Fruit fly (Drosophila melanogaster) whole organism, prepupa: Measurements from ENCODE around the gene pad.

Experiments
- CG10669 ChIP-seq: fragments of 200-800 bp; sonication (Bioruptor generic); optimal IDR thresholded peaks from 3 replicates; lab custom pipeline; 2018; ENCODE audit warnings: missing biosample characterization, mild to moderate bottlenecking, missing genetic modification characterization, moderate library complexity
- CG15336 ChIP-seq: fragments of 200-800 bp; sonication (Bioruptor generic); IDR thresholded peaks from 2 replicates; pipeline ENCODE4 v1.3.6; 2022; ENCODE audit warnings: missing biosample characterization, missing genetic modification characterization
- CG1621 ChIP-seq: fragments of 200-800 bp; sonication (Bioruptor generic); optimal IDR thresholded peaks from 3 replicates; lab custom pipeline; 2018; ENCODE audit warnings: missing biosample characterization, mild to moderate bottlenecking, missing genetic modification characterization
- CG16779 ChIP-seq: fragments of 200-800 bp; sonication (Bioruptor generic); optimal IDR thresholded peaks from 3 replicates; lab custom pipeline; 2017; ENCODE audit warnings: missing biosample characterization, mild to moderate bottlenecking, missing genetic modification characterization
- CG3032 ChIP-seq: fragments of 200-800 bp; optimal IDR thresholded peaks from 2 replicates; lab custom pipeline; 2019; ENCODE audit warnings: missing biosample characterization, mild to moderate bottlenecking, missing genetic modification characterization, moderate library complexity
- CG31627 ChIP-seq: fragments of 200-800 bp; sonication (Bioruptor generic); optimal IDR thresholded peaks from 3 replicates; lab custom pipeline; 2016; ENCODE audit warnings: missing biosample characterization, missing genetic modification characterization
- CG34406 ChIP-seq: fragments of 200-800 bp; sonication (Bioruptor generic); optimal IDR thresholded peaks from 3 replicates; lab custom pipeline; 2016; ENCODE audit warnings: missing biosample characterization, missing genetic modification characterization
- CG4318 ChIP-seq: fragments of 200-800 bp; sonication (Bioruptor generic); optimal IDR thresholded peaks from 3 replicates; lab custom pipeline; 2017; ENCODE audit warnings: missing biosample characterization, mild to moderate bottlenecking, missing genetic modification characterization
- CG6163 ChIP-seq: fragments of 200-800 bp; sonication (Bioruptor generic); IDR thresholded peaks from 3 replicates; pipeline ENCODE4 v1.3.6; 2022; ENCODE audit warnings: missing biosample characterization, missing genetic modification characterization
- CG9139 ChIP-seq: fragments of 200-800 bp; sonication (Bioruptor generic); optimal IDR thresholded peaks from 3 replicates; lab custom pipeline; 2017; ENCODE audit warnings: missing biosample characterization, mild to moderate bottlenecking, missing genetic modification characterization
- Eip75B ChIP-seq: fragments of 200-800 bp; sonication (Bioruptor generic); optimal IDR thresholded peaks from 3 replicates; lab custom pipeline; 2016; ENCODE audit warnings: missing biosample characterization, missing genetic modification characterization
- Ets21C ChIP-seq: fragments of 200-800 bp; sonication (Bioruptor generic); optimal IDR thresholded peaks from 3 replicates; lab custom pipeline; 2016; ENCODE audit warnings: missing biosample characterization, missing genetic modification characterization
- Gug ChIP-seq: fragments of 200-800 bp; sonication (Bioruptor generic); IDR thresholded peaks from 2 replicates; pipeline ENCODE4 v1.3.6; 2022; ENCODE audit warnings: missing biosample characterization, missing genetic modification characterization
- Hr39 ChIP-seq: fragments of 200-800 bp; sonication (Bioruptor generic); optimal IDR thresholded peaks from 2 replicates; lab custom pipeline; 2016; ENCODE audit warnings: missing biosample characterization, missing genetic modification characterization
- Hr4 ChIP-seq: fragments of 200-800 bp; sonication (Bioruptor generic); optimal IDR thresholded peaks from 3 replicates; lab custom pipeline; 2016; ENCODE audit warnings: missing biosample characterization, missing genetic modification characterization
- Sox14 ChIP-seq: fragments of 200-800 bp; sonication (Bioruptor generic); optimal IDR thresholded peaks from 3 replicates; lab custom pipeline; 2016; ENCODE audit warnings: missing biosample characterization, missing genetic modification characterization
- achi ChIP-seq: fragments of 200-800 bp; sonication (Bioruptor generic); optimal IDR thresholded peaks from 3 replicates; lab custom pipeline; 2016; ENCODE audit warnings: missing biosample characterization, missing genetic modification characterization
- dsx ChIP-seq: fragments of 200-800 bp; optimal IDR thresholded peaks from 3 replicates; lab custom pipeline; 2019; ENCODE audit warnings: missing biosample characterization, mild to moderate bottlenecking, missing genetic modification characterization, moderate library complexity; ENCODE audit not compliant: poor library complexity, severe bottlenecking
- fkh ChIP-seq: fragments of 200-800 bp; sonication (Bioruptor generic); optimal IDR thresholded peaks from 3 replicates; lab custom pipeline; 2017; ENCODE audit warnings: missing biosample characterization, mild to moderate bottlenecking, missing genetic modification characterization, moderate library complexity
- lz ChIP-seq: fragments of 200-800 bp; sonication (Bioruptor generic); optimal IDR thresholded peaks from 3 replicates; lab custom pipeline; 2016; ENCODE audit warnings: missing biosample characterization, missing genetic modification characterization
- ss ChIP-seq, 2 experiments: fragments of 200-800 bp; sonication (Bioruptor generic); optimal IDR thresholded peaks; 2 replicates in 1 of 2; 3 replicates in 1 of 2; lab custom pipeline; 2017 to 2018; ENCODE audit warnings: mild to moderate bottlenecking in 2 of 2, missing biosample characterization in 2 of 2, missing genetic modification characterization in 2 of 2, moderate library complexity in 1 of 2
- svp ChIP-seq: fragments of 200-800 bp; sonication (Bioruptor generic); peaks from one replicate; lab custom pipeline; 2016; ENCODE audit warnings: missing biosample characterization, missing genetic modification characterization

pad gene

DNA sequence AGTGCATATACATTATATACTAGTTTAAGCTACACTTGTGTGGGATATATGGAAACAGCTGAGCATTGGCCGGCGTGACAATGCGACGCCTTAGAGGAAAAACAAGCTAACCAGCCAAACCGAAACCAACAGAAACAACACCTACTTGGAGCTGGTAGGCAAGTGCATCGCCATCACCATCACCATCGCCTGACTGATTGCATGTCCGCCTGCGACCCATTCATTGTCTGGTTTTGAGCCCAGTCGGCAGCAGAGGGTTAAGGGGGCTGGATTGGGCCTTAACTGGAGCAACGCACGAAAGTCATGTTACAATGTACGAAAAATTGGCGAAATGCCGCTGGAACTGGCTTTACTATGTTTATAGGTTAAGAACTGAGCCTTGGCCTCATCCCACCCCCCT is 44.9 kb downstream of the pad start:
- TF ChIP-seq CG15336 = no peak
- peak; percentile 17 for TF ChIP-seq dsx
- TF ChIP-seq ss (GFP tag; optimal IDR thresholded peaks at IDR 0.05; lab: Kevin White, UChicago) = peak; percentile 17 to 94

DNA sequence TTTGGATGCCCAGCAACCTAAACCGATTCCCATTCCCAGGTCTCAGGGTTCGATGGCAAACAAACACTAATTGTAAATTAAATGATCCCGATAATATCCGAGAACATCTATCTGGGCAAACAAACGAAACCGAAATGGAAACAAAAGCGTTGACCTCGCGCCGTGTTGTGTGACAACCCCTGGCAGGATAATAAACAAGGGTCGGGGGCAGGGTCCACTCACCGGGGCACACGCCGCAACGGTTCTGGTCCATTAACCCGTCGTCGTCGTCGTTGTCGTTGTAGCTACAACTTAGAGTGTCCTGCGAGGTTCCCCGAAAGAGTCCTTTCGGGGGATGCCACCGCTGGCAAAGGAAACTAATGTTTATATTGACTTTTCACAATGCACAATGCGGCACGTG is 47.0 kb downstream of the pad start:
- no peak for TF ChIP-seq CG16779 (tag; lab: Kevin White, UChicago)
- TF ChIP-seq Ets21C = no peak
- TF ChIP-seq Eip75B (GFP tag; lab: Kevin White, UChicago) = no peak
- no peak for TF ChIP-seq CG1621 (tag; lab: Kevin White, UChicago)
- no peak for TF ChIP-seq CG6163
- no peak for TF ChIP-seq CG3032
- TF ChIP-seq Hr39 (GFP tag; lab: Kevin White, UChicago) = no peak
- TF ChIP-seq Hr4 (GFP tag; lab: Kevin White, UChicago) = no peak
- no peak for TF ChIP-seq Sox14 (GFP tag; lab: Kevin White, UChicago)
- TF ChIP-seq fkh (GFP tag; lab: Kevin White, UChicago) = no peak
- TF ChIP-seq achi (GFP tag; lab: Kevin White, UChicago) = no peak
- TF ChIP-seq lz = no peak
- TF ChIP-seq Gug (GFP tag; lab: Robert Waterston, UW) = no peak
- TF ChIP-seq svp (GFP tag; lab: Kevin White, UChicago) = no peak
- TF ChIP-seq CG4318 = no peak

DNA sequence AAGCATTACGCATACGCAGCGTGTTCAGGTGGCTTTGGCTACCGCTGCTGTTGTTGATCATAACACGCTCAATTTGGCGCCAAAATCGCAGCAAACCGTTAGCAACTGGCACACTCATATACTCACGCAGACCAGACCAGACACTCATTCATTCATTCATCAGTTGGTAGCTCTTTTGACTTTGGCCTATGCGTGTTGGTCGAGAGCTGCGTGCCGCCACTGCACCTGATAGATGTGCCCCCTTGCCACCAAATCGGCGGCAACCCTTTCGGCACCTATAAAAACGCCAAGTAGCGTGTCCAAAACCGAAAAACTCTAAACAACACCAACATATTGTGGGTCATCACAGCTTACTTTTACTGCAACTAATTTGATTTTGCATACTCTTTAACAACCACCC is 52.4 kb downstream of the pad start:
- TF ChIP-seq CG34406 (no peak), CG31627 (no peak), CG10669 (GFP tag; lab: Kevin White, UChicago) (no peak), CG9139 (GFP tag; lab: Kevin White, UChicago) (no peak), ss (GFP tag; optimal IDR thresholded peaks at IDR 0.05; lab: Kevin White, UChicago) (peak; percentile 44 to 97)
